Worm (Caenorhabditis elegans) whole organism, L2 larva: ENCODE results near the gene nhr-87.

ENCODE experiments used
- C34F6.9 ChIP-seq: fragments of 150-350 bp; optimal IDR thresholded peaks from 2 replicates; lab custom pipeline; 2014; ENCODE audit warnings: missing biosample characterization, missing genetic modification characterization
- F13H6.1 ChIP-seq: sonication (generic microtip); optimal IDR thresholded peaks from 2 replicates; lab custom pipeline; 2016; ENCODE audit warnings: missing genetic modification characterization, missing compliant biosample characterization
- Y55F3AM.14 ChIP-seq: fragments of 200-800 bp; sonication (Bioruptor generic); optimal IDR thresholded peaks from 2 replicates; lab custom pipeline; 2018; ENCODE audit warnings: mild to moderate bottlenecking, missing genetic modification characterization, missing compliant biosample characterization
- alr-1 ChIP-seq: fragments of 150-350 bp; optimal IDR thresholded peaks from 2 replicates; lab custom pipeline; 2014; ENCODE audit warnings: missing biosample characterization, missing genetic modification characterization
- aly-2 ChIP-seq: fragments of 150-350 bp; optimal IDR thresholded peaks from 2 replicates; lab custom pipeline; 2014; ENCODE audit warnings: missing biosample characterization, missing genetic modification characterization
- ama-1 ChIP-seq: fragments of 150-350 bp; optimal IDR thresholded peaks from 2 replicates; lab custom pipeline; 2018; ENCODE audit warnings: inconsistent platforms
- blmp-1 ChIP-seq: sonication (generic microtip); optimal IDR thresholded peaks from 2 replicates; lab custom pipeline; 2017; ENCODE audit warnings: missing genetic modification characterization, mild to moderate bottlenecking, missing compliant biosample characterization, antibody characterized with exemption, moderate library complexity; ENCODE audit not compliant: insufficient read depth
- ceh-16 ChIP-seq: fragments of 150-350 bp; optimal IDR thresholded peaks from 2 replicates; lab custom pipeline; 2014; ENCODE audit warnings: missing biosample characterization, missing genetic modification characterization
- ceh-82 ChIP-seq: fragments of 150-350 bp; optimal IDR thresholded peaks from 2 replicates; lab custom pipeline; 2014; ENCODE audit warnings: missing biosample characterization, missing genetic modification characterization
- dmd-4 ChIP-seq: sonication (generic microtip); optimal IDR thresholded peaks from 2 replicates; lab custom pipeline; 2017; ENCODE audit warnings: missing biosample characterization, missing genetic modification characterization
- elt-1 ChIP-seq: fragments of 150-350 bp; optimal IDR thresholded peaks from 2 replicates; lab custom pipeline; 2014; ENCODE audit warnings: missing biosample characterization, missing genetic modification characterization
- elt-3 ChIP-seq: sonication (generic microtip); optimal IDR thresholded peaks from 2 replicates; lab custom pipeline; 2017; ENCODE audit warnings: missing biosample characterization, missing genetic modification characterization
- fos-1 ChIP-seq: fragments of 150-350 bp; optimal IDR thresholded peaks from 2 replicates; lab custom pipeline; 2014; ENCODE audit warnings: missing biosample characterization, missing genetic modification characterization
- gmeb-1 ChIP-seq: fragments of 150-350 bp; optimal IDR thresholded peaks from 2 replicates; lab custom pipeline; 2014; ENCODE audit warnings: missing biosample characterization, missing genetic modification characterization
- lin-11 ChIP-seq: fragments of 150-350 bp; sonication (generic microtip); optimal IDR thresholded peaks from 2 replicates; lab custom pipeline; 2014; ENCODE audit warnings: missing biosample characterization, missing genetic modification characterization, inconsistent platforms, mixed read lengths
- lin-39 ChIP-seq: fragments of 150-350 bp; optimal IDR thresholded peaks from 2 replicates; lab custom pipeline; 2014; ENCODE audit warnings: missing biosample characterization, missing genetic modification reagents, missing genetic modification characterization
- lsy-2 ChIP-seq, 2 experiments: fragments of 150-350 bp in 1 of 2; sonication (generic microtip) in 1 of 2; optimal IDR thresholded peaks; 2 replicates each; lab custom pipeline; 2014 to 2017; ENCODE audit warnings: missing biosample characterization in 2 of 2, missing genetic modification characterization in 2 of 2
- mbf-1 ChIP-seq: sonication (generic microtip); optimal IDR thresholded peaks from 2 replicates; lab custom pipeline; 2017; ENCODE audit warnings: missing biosample characterization, missing genetic modification characterization
- mdl-1 ChIP-seq, 2 experiments: fragments of 150-350 bp in 1 of 2; sonication (generic microtip) in 1 of 2; optimal IDR thresholded peaks; 2 replicates each; lab custom pipeline; 2017; ENCODE audit warnings: missing biosample characterization in 2 of 2, missing genetic modification characterization in 2 of 2
- nhr-11 ChIP-seq: fragments of 150-350 bp; optimal IDR thresholded peaks from 2 replicates; lab custom pipeline; 2014; ENCODE audit warnings: missing biosample characterization, missing genetic modification characterization
- nhr-12 ChIP-seq: fragments of 150-350 bp; optimal IDR thresholded peaks from 2 replicates; lab custom pipeline; 2014; ENCODE audit warnings: missing biosample characterization, missing genetic modification characterization
- nhr-21 ChIP-seq: fragments of 150-350 bp; optimal IDR thresholded peaks from 2 replicates; lab custom pipeline; 2014; ENCODE audit warnings: missing biosample characterization, missing genetic modification characterization
- nhr-237 ChIP-seq: fragments of 150-350 bp; optimal IDR thresholded peaks from 2 replicates; lab custom pipeline; 2014; ENCODE audit warnings: missing biosample characterization, missing genetic modification characterization
- nhr-25 ChIP-seq: fragments of 150-350 bp; sonication (generic microtip); optimal IDR thresholded peaks from 3 replicates; lab custom pipeline; 2014; ENCODE audit warnings: missing biosample characterization, missing genetic modification characterization
- nhr-6 ChIP-seq: fragments of 150-350 bp; optimal IDR thresholded peaks from 2 replicates; lab custom pipeline; 2014; ENCODE audit warnings: missing biosample characterization, missing genetic modification characterization
- peb-1 ChIP-seq: fragments of 150-350 bp; optimal IDR thresholded peaks from 2 replicates; lab custom pipeline; 2014; ENCODE audit warnings: missing biosample characterization, missing genetic modification characterization
- sem-4 ChIP-seq: fragments of 150-350 bp; optimal IDR thresholded peaks from 2 replicates; lab custom pipeline; 2014; ENCODE audit warnings: missing biosample characterization, missing genetic modification reagents, missing genetic modification characterization
- skn-1 ChIP-seq: sonication (generic microtip); optimal IDR thresholded peaks from 2 replicates; lab custom pipeline; 2017; ENCODE audit warnings: missing biosample characterization, missing genetic modification characterization
- snpc-4 ChIP-seq: fragments of 150-350 bp; optimal IDR thresholded peaks from 2 replicates; lab custom pipeline; 2014; ENCODE audit warnings: missing biosample characterization, missing genetic modification characterization
- unc-55 ChIP-seq: fragments of 150-350 bp; sonication (generic microtip); optimal IDR thresholded peaks from 3 replicates; lab custom pipeline; 2014; ENCODE audit warnings: missing biosample characterization, missing genetic modification reagents, missing genetic modification characterization
- unc-62 ChIP-seq: fragments of 150-350 bp; optimal IDR thresholded peaks from 2 replicates; lab custom pipeline; 2014; ENCODE audit warnings: missing biosample characterization, missing genetic modification reagents, missing genetic modification characterization
- zag-1 ChIP-seq: fragments of 150-350 bp; optimal IDR thresholded peaks from 2 replicates; lab custom pipeline; 2014; ENCODE audit warnings: missing biosample characterization, missing genetic modification characterization
- ztf-11 ChIP-seq: sonication (generic microtip); optimal IDR thresholded peaks from 2 replicates; lab custom pipeline; 2017; ENCODE audit warnings: missing biosample characterization, missing genetic modification characterization
- ztf-4 ChIP-seq: fragments of 150-350 bp; optimal IDR thresholded peaks from 2 replicates; lab custom pipeline; 2014; ENCODE audit warnings: missing biosample characterization, missing genetic modification characterization

nhr-87 gene

DNA sequence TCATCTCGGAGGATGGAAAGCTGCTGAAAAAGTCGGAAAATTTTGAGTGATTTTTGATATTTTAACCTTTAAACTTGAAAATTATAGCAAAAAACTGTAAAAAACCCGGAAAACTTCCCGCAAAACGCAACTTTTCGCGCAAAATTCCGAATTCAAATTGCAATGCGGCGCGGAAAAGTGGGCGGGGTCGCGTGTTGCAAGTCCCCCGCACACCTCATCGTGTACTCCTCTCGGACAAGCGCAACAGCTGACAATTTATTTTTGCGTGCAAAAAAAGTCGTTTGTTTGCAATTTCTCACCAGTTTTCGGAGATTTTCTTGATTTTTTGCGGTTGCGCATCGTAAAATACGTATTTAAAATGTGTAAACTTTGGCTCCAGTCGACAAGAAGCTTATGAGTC, 28.0 kb upstream of the nhr-87 start, which contains the start of gene npp-8 (continued):
- TF ChIP-seq C34F6.9 (tag; lab: Kevin White, UChicago) (peak; percentile 74), elt-1 (tag; lab: Kevin White, UChicago) (no peak), nhr-25 (tag; lab: Kevin White, UChicago) (peak; percentile 89), gmeb-1 (tag; lab: Kevin White, UChicago) (peak; percentile 78), unc-62 (GFP tag; lab: Kevin White, UChicago) (no peak), ztf-4 (peak; percentile 81), nhr-21 (tag; lab: Kevin White, UChicago) (peak; percentile 78), mdl-1 (tag; optimal IDR thresholded peaks at IDR 0.05; lab: Kevin White, UChicago) (peak in 1 of 2 experiments; percentile 55), zag-1 (tag; lab: Kevin White, UChicago) (peak; percentile 48), nhr-6 (peak; percentile 62), sem-4 (tag; lab: Kevin White, UChicago) (peak; percentile 78), lsy-2 (tag; optimal IDR thresholded peaks at IDR 0.05; lab: Kevin White, UChicago) (peak; percentile 80 to 89), nhr-12 (no peak), mbf-1 (tag; lab: Kevin White, UChicago) (no peak)

- TF ChIP-seq nhr-237 (tag; lab: Kevin White, UChicago) (no peak), F13H6.1 (no peak), fos-1 (tag; lab: Kevin White, UChicago) (no peak), ztf-11 (tag; lab: Kevin White, UChicago) (no peak), nhr-21 (tag; lab: Kevin White, UChicago) (no peak), ama-1 (no peak), ceh-16 (tag; lab: Kevin White, UChicago) (no peak), mdl-1 (tag; optimal IDR thresholded peaks at IDR 0.05; lab: Kevin White, UChicago) (no peak)
These were observed 26.8 kb upstream of the nhr-87 start, which contains the start of gene ced-2 for ce11 chrIV:1597018-1597417. Gene ced-2 (plus strand): TSS chrIV:1597318.

DNA sequence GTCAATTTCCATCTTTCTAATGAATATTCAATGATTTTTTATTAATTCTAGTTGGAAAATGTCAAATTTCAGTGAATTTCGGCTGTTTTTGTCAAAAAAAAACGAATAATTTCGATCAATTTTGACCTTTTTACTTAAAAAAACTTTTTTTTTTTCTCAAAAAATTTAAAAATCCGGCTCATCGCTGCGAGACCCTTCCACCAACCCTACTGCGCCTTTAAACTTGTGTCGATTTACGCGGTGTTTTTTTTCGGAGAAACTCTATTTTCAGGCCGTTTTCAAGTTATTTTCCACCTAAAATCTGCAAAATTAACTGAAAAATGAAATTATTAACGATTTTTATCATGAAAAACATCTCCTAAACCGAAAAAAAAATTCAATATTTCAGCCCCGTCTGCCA, 23.0 kb upstream of the nhr-87 start:
- TF ChIP-seq blmp-1 (no peak), gmeb-1 (tag; lab: Kevin White, UChicago) (no peak), lin-39 (tag; lab: Kevin White, UChicago) (no peak), fos-1 (tag; lab: Kevin White, UChicago) (no peak), skn-1 (tag; lab: Kevin White, UChicago) (no peak), Y55F3AM.14 (GFP tag; lab: Kevin White, UChicago) (no peak), nhr-12 (no peak), elt-3 (tag; lab: Kevin White, UChicago) (no peak), snpc-4 (tag; lab: Kevin White, UChicago) (no peak), dmd-4 (tag; lab: Kevin White, UChicago) (no peak), lin-11 (tag; lab: Kevin White, UChicago) (no peak), ztf-11 (tag; lab: Kevin White, UChicago) (no peak), unc-55 (no peak), nhr-11 (tag; lab: Kevin White, UChicago) (no peak), alr-1 (tag; lab: Kevin White, UChicago) (no peak), aly-2 (tag; lab: Kevin White, UChicago) (no peak), F13H6.1 (no peak), zag-1 (tag; lab: Kevin White, UChicago) (no peak), ceh-82 (tag; lab: Kevin White, UChicago) (no peak), nhr-25 (tag; lab: Kevin White, UChicago) (no peak)

DNA sequence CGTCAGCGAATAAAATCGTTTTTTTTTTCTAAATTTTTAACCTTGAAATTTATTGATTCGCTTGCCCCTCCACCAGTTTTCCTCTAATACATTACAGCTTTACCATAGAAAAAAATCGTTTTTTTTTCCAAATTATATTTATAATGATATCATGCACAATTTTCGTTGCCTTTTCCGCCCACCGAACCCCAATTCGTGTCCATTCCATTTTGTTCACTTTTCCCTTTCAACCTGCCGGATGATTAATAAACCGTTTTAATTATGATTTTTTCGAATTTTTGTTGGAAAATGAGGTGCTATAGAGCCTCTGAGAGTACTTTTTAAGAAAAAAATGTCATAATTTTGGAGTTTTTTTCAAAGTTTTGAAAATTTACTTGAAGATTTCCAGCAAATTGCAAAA, 22.5 kb upstream of the nhr-87 start, which contains the start of gene set-23:
Gene set-23 (plus strand): TSS at position 301 of the 400 bp plus-strand sequence.
- TF ChIP-seq peb-1 (tag; lab: Kevin White, UChicago) (no peak), nhr-21 (tag; lab: Kevin White, UChicago) (no peak)

ce11 chrIV:1602936-1603457, 20.8 kb upstream of the nhr-87 start:
- TF ChIP-seq dmd-4 (tag; lab: Kevin White, UChicago) (no peak), Y55F3AM.14 (GFP tag; lab: Kevin White, UChicago) (no peak), C34F6.9 (tag; lab: Kevin White, UChicago) (no peak)
